Worm (Caenorhabditis elegans) whole organism, L2 larva: ENCODE data around the gene T19B10.5.

ENCODE experiments used
- C34F6.9 ChIP-seq: fragments of 150-350 bp; optimal IDR thresholded peaks from 2 replicates; lab custom pipeline; 2014; ENCODE audit warnings: missing biosample characterization, missing genetic modification characterization
- F13H6.1 ChIP-seq: sonication (generic microtip); optimal IDR thresholded peaks from 2 replicates; lab custom pipeline; 2016; ENCODE audit warnings: missing genetic modification characterization, missing compliant biosample characterization
- R02D3.7 ChIP-seq: fragments of 150-350 bp; optimal IDR thresholded peaks from 2 replicates; lab custom pipeline; 2014; ENCODE audit warnings: missing biosample characterization, missing genetic modification characterization
- Y55F3AM.14 ChIP-seq: fragments of 200-800 bp; sonication (Bioruptor generic); optimal IDR thresholded peaks from 2 replicates; lab custom pipeline; 2018; ENCODE audit warnings: mild to moderate bottlenecking, missing genetic modification characterization, missing compliant biosample characterization
- alr-1 ChIP-seq: fragments of 150-350 bp; optimal IDR thresholded peaks from 2 replicates; lab custom pipeline; 2014; ENCODE audit warnings: missing biosample characterization, missing genetic modification characterization
- aly-2 ChIP-seq: fragments of 150-350 bp; optimal IDR thresholded peaks from 2 replicates; lab custom pipeline; 2014; ENCODE audit warnings: missing biosample characterization, missing genetic modification characterization
- ceh-82 ChIP-seq: fragments of 150-350 bp; optimal IDR thresholded peaks from 2 replicates; lab custom pipeline; 2014; ENCODE audit warnings: missing biosample characterization, missing genetic modification characterization
- crh-2 ChIP-seq: sonication (generic microtip); optimal IDR thresholded peaks from 2 replicates; lab custom pipeline; 2017; ENCODE audit warnings: missing biosample characterization, missing genetic modification characterization
- dmd-4 ChIP-seq: sonication (generic microtip); optimal IDR thresholded peaks from 2 replicates; lab custom pipeline; 2017; ENCODE audit warnings: missing biosample characterization, missing genetic modification characterization
- egl-27 ChIP-seq: sonication (generic microtip); optimal IDR thresholded peaks from 3 replicates; lab custom pipeline; 2017; ENCODE audit warnings: missing biosample characterization, missing genetic modification reagents, missing genetic modification characterization
- elt-1 ChIP-seq: fragments of 150-350 bp; optimal IDR thresholded peaks from 2 replicates; lab custom pipeline; 2014; ENCODE audit warnings: missing biosample characterization, missing genetic modification characterization
- elt-3 ChIP-seq: sonication (generic microtip); optimal IDR thresholded peaks from 2 replicates; lab custom pipeline; 2017; ENCODE audit warnings: missing biosample characterization, missing genetic modification characterization
- fos-1 ChIP-seq: fragments of 150-350 bp; optimal IDR thresholded peaks from 2 replicates; lab custom pipeline; 2014; ENCODE audit warnings: missing biosample characterization, missing genetic modification characterization
- gmeb-1 ChIP-seq: fragments of 150-350 bp; optimal IDR thresholded peaks from 2 replicates; lab custom pipeline; 2014; ENCODE audit warnings: missing biosample characterization, missing genetic modification characterization
- lin-11 ChIP-seq: fragments of 150-350 bp; sonication (generic microtip); optimal IDR thresholded peaks from 2 replicates; lab custom pipeline; 2014; ENCODE audit warnings: missing biosample characterization, missing genetic modification characterization, inconsistent platforms, mixed read lengths
- lsy-2 ChIP-seq, 2 experiments: fragments of 150-350 bp in 1 of 2; sonication (generic microtip) in 1 of 2; optimal IDR thresholded peaks; 2 replicates each; lab custom pipeline; 2014 to 2017; ENCODE audit warnings: missing biosample characterization in 2 of 2, missing genetic modification characterization in 2 of 2
- mab-5 ChIP-seq: fragments of 150-350 bp; optimal IDR thresholded peaks from 2 replicates; lab custom pipeline; 2014; ENCODE audit warnings: missing biosample characterization, missing genetic modification characterization
- mbf-1 ChIP-seq: sonication (generic microtip); optimal IDR thresholded peaks from 2 replicates; lab custom pipeline; 2017; ENCODE audit warnings: missing biosample characterization, missing genetic modification characterization
- nhr-10 ChIP-seq: sonication (generic microtip); optimal IDR thresholded peaks from 2 replicates; lab custom pipeline; 2017; ENCODE audit warnings: missing biosample characterization, missing genetic modification characterization
- nhr-11 ChIP-seq: fragments of 150-350 bp; optimal IDR thresholded peaks from 2 replicates; lab custom pipeline; 2014; ENCODE audit warnings: missing biosample characterization, missing genetic modification characterization
- nhr-12 ChIP-seq: fragments of 150-350 bp; optimal IDR thresholded peaks from 2 replicates; lab custom pipeline; 2014; ENCODE audit warnings: missing biosample characterization, missing genetic modification characterization
- nhr-129 ChIP-seq: fragments of 150-350 bp; optimal IDR thresholded peaks from 2 replicates; lab custom pipeline; 2014; ENCODE audit warnings: missing biosample characterization, missing genetic modification characterization
- nhr-237 ChIP-seq: fragments of 150-350 bp; optimal IDR thresholded peaks from 2 replicates; lab custom pipeline; 2014; ENCODE audit warnings: missing biosample characterization, missing genetic modification characterization
- nhr-6 ChIP-seq: fragments of 150-350 bp; optimal IDR thresholded peaks from 2 replicates; lab custom pipeline; 2014; ENCODE audit warnings: missing biosample characterization, missing genetic modification characterization
- nhr-77 ChIP-seq: fragments of 150-350 bp; optimal IDR thresholded peaks from 2 replicates; lab custom pipeline; 2014; ENCODE audit warnings: missing biosample characterization, missing genetic modification characterization
- peb-1 ChIP-seq: fragments of 150-350 bp; optimal IDR thresholded peaks from 2 replicates; lab custom pipeline; 2014; ENCODE audit warnings: missing biosample characterization, missing genetic modification characterization
- sma-3 ChIP-seq: sonication (generic microtip); optimal IDR thresholded peaks from 2 replicates; lab custom pipeline; 2016; ENCODE audit warnings: missing genetic modification reagents, missing genetic modification characterization, missing compliant biosample characterization
- sma-9 ChIP-seq, 2 experiments: fragments of 150-350 bp in 1 of 2; sonication (generic microtip) in 1 of 2; optimal IDR thresholded peaks; 2 replicates each; lab custom pipeline; 2014 to 2016; ENCODE audit warnings: missing genetic modification characterization in 2 of 2, mild to moderate bottlenecking in 1 of 2, missing biosample characterization in 1 of 2, missing compliant biosample characterization in 1 of 2, missing genetic modification reagents in 1 of 2, moderate library complexity in 1 of 2
- unc-55 ChIP-seq: fragments of 150-350 bp; sonication (generic microtip); optimal IDR thresholded peaks from 3 replicates; lab custom pipeline; 2014; ENCODE audit warnings: missing biosample characterization, missing genetic modification reagents, missing genetic modification characterization
- unc-62 ChIP-seq: fragments of 150-350 bp; optimal IDR thresholded peaks from 2 replicates; lab custom pipeline; 2014; ENCODE audit warnings: missing biosample characterization, missing genetic modification reagents, missing genetic modification characterization
- zag-1 ChIP-seq: fragments of 150-350 bp; optimal IDR thresholded peaks from 2 replicates; lab custom pipeline; 2014; ENCODE audit warnings: missing biosample characterization, missing genetic modification characterization
- ztf-1 ChIP-seq: fragments of 200-800 bp; sonication (Bioruptor generic); conservative IDR thresholded peaks from 2 replicates; pipeline ENCODE4 v1.3.6; 2022; ENCODE audit warnings: missing genetic modification characterization, missing compliant biosample characterization
- ztf-11 ChIP-seq: sonication (generic microtip); optimal IDR thresholded peaks from 2 replicates; lab custom pipeline; 2017; ENCODE audit warnings: missing biosample characterization, missing genetic modification characterization
- ztf-4 ChIP-seq: fragments of 150-350 bp; optimal IDR thresholded peaks from 2 replicates; lab custom pipeline; 2014; ENCODE audit warnings: missing biosample characterization, missing genetic modification characterization

Gene T19B10.5

DNA sequence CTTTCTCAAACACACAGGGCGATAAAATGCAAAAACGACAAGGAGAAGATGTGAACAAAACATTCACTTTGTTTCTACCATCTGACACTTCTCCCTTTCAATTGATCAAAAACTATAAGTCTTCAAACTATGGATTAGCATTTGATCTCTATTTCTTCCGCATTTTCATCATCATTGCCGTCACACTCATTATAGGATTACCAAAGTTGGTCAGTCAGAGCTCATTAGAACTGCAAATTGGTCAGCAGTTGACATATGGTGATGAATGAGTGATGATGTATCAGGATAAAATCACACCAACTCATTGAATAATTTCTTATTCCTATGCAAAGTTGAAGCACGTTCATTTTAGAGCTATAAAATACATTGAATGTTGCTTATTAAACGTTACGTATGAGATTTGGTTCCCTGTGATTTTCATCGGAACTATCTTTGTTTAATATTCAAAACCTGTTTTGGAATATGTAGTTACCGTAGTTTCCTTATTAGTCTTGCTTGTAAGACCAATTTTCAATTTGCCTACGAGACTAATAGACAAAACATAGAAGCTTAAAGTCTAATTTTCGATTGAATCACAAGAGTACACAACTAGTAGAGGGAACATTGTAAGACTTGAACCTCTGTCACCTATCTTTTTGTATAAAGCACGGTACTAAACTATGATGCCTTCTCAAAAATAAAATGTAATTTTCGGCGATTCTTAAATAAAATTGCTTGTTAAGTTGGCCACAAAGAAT lies 24.8 kb upstream of the T19B10.5 start:
- TF ChIP-seq lin-11 (no peak), fos-1 (tag; lab: Kevin White, UChicago) (no peak), sma-3 (no peak)

DNA sequence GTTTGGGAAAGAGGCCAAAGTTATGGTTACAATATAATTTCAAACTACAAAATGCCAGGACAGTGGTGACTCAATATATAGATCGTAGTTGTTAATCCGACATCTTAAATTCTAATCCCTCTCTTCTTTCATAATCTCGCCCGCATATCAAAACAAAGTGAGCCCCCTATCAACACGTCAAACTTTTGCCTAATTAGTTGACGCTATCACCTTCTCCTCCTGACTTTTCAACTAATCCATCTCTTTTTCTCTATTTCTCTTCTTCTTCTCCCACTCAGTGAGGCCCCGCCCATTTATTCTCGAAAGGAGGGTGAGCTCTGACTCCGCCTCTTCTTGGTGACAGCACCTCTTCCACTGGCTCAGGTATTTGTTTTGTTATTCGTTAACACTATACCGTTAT lies 23.1 kb upstream of the T19B10.5 start:
- TF ChIP-seq unc-55 (GFP tag; lab: Kevin White, UChicago) (no peak), nhr-129 (tag; lab: Kevin White, UChicago) (no peak), nhr-10 (tag; lab: Kevin White, UChicago) (no peak), zag-1 (tag; lab: Kevin White, UChicago) (no peak), nhr-11 (no peak), nhr-12 (no peak), mab-5 (tag; lab: Kevin White, UChicago) (no peak)

DNA sequence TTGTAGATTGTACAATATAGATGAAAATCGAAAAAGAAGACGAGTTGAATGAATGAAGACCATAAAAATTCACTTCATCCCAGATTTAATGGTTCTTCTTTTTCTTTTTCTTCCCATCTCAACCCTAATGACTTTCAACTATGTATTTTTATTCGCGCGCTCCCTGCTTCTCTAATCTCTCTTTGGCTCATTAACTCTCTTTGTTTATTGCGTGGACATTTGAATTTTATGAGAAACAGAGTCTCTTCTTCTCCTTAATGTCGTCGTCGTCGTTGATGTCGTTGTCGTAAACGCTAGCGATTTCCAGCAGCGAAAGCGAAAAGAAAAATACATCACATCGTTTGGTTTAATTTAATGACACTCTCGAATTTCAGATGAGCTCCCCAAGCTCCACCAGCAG lies 19.9 kb upstream of the T19B10.5 start:
- TF ChIP-seq alr-1 (tag; lab: Kevin White, UChicago) (no peak), elt-3 (no peak), ceh-82 (tag; lab: Kevin White, UChicago) (no peak), zag-1 (tag; lab: Kevin White, UChicago) (no peak), dmd-4 (tag; lab: Kevin White, UChicago) (no peak), lsy-2 (tag; optimal IDR thresholded peaks at IDR 0.05; lab: Kevin White, UChicago) (no peak), nhr-10 (tag; lab: Kevin White, UChicago) (no peak), R02D3.7 (tag; lab: Kevin White, UChicago) (no peak)

DNA sequence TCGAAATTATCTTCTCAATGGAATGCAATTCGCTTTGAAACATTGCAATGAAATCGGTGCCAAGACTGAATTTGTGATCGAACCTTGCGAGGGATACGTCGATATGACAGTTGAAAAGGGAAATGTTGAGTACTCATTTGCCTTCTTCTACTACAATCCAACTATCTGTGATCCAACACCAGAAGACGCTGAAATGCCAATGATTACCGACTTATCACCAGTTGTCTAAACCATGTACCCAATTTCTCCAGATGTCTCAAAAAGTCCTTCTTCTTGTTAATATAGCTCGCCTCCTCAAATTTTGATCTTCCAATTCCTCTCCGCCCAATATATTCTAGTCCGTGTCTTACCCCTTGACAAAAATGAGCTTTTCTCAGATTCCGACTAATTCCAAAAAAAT lies 18.3 kb upstream of the T19B10.5 start:
- TF ChIP-seq nhr-77 (tag; lab: Kevin White, UChicago) (no peak), elt-1 (tag; lab: Kevin White, UChicago) (no peak), crh-2 (tag; lab: Kevin White, UChicago) (no peak), C34F6.9 (tag; lab: Kevin White, UChicago) (no peak), nhr-11 (no peak)

DNA sequence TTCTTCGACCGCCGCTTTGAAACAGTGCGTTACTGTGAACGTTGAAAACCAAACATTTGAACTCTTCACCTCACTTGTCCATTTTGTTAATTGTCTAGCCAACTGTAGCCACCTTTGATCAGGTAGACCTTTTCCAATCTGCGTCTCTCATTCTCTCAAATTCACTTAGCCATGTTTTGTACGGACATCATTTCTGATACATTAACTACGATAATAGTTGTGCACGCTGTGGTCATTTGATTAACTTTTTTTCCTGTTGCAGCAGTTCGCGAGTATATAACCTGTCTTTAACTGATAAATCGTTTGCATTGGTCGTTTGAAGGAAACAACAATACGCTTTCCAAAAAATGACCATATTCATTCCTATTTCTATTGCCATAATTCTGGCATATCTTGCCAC lies 17.1 kb upstream of the T19B10.5 start, which contains the start of gene cyp-29A2:
Gene cyp-29A2 (plus strand): TSS at position 190 of the 400 bp plus-strand sequence.
- TF ChIP-seq aly-2 (tag; lab: Kevin White, UChicago) (no peak), elt-1 (tag; lab: Kevin White, UChicago) (no peak), gmeb-1 (tag; lab: Kevin White, UChicago) (peak; percentile 23), egl-27 (tag; lab: Kevin White, UChicago) (no peak), sma-9 (GFP tag; optimal IDR thresholded peaks at IDR 0.05; lab: Kevin White, UChicago) (peak; percentile 24), sma-9 (tag; optimal IDR thresholded peaks at IDR 0.05; lab: Kevin White, UChicago) (no peak), F13H6.1 (no peak), ztf-1 (GFP tag; lab: Robert Waterston, UW) (no peak), elt-3 (no peak), Y55F3AM.14 (GFP tag; lab: Kevin White, UChicago) (no peak), peb-1 (tag; lab: Kevin White, UChicago) (no peak), nhr-6 (tag; lab: Kevin White, UChicago) (no peak), nhr-129 (tag; lab: Kevin White, UChicago) (peak; percentile 34), crh-2 (tag; lab: Kevin White, UChicago) (peak; percentile 28), mbf-1 (tag; lab: Kevin White, UChicago) (no peak), dmd-4 (tag; lab: Kevin White, UChicago) (no peak), nhr-77 (tag; lab: Kevin White, UChicago) (no peak), unc-62 (no peak), ztf-4 (tag; lab: Kevin White, UChicago) (no peak), nhr-237 (no peak), ztf-11 (tag; lab: Kevin White, UChicago) (no peak), lin-11 (no peak)
